Fruit fly (Drosophila melanogaster) whole organism, embryonic: Measurements from ENCODE around the gene CG12106.

Experiments
- Abd-B ChIP-seq: fragments of 200-800 bp; sonication (Bioruptor generic); optimal IDR thresholded peaks from 2 replicates; lab custom pipeline; 2018; ENCODE audit warnings: missing biosample characterization, mild to moderate bottlenecking, missing genetic modification characterization, moderate library complexity
- Bteb2 ChIP-seq: fragments of 200-800 bp; sonication (Bioruptor generic); optimal IDR thresholded peaks from 2 replicates; lab custom pipeline; 2016; ENCODE audit warnings: missing biosample characterization, missing genetic modification characterization
- CG1024 ChIP-seq: fragments of 200-800 bp; sonication (Bioruptor generic); IDR thresholded peaks from 2 replicates; pipeline ENCODE4 v1.3.6; 2022; ENCODE audit warnings: missing biosample characterization, missing genetic modification characterization
- CG11093 ChIP-seq: fragments of 200-800 bp; sonication (Bioruptor generic); IDR thresholded peaks from 3 replicates; pipeline ENCODE4 v1.3.6; 2022; ENCODE audit warnings: missing biosample characterization, missing genetic modification characterization
- CG11696 ChIP-seq: fragments of 200-800 bp; sonication (Bioruptor generic); IDR thresholded peaks from 2 replicates; pipeline ENCODE4 v1.3.6; 2022; ENCODE audit warnings: missing biosample characterization, missing genetic modification characterization
- CG14710 ChIP-seq: fragments of 200-800 bp; sonication (Bioruptor generic); optimal IDR thresholded peaks from 3 replicates; lab custom pipeline; 2019; ENCODE audit warnings: missing biosample characterization, mild to moderate bottlenecking, missing genetic modification characterization, moderate library complexity
- CG15269 ChIP-seq: fragments of 200-800 bp; sonication (Bioruptor generic); optimal IDR thresholded peaks from 2 replicates; lab custom pipeline; 2018; ENCODE audit warnings: missing biosample characterization, mild to moderate bottlenecking, missing genetic modification characterization, moderate library complexity
- CG1602 ChIP-seq: fragments of 200-800 bp; sonication (Bioruptor generic); optimal IDR thresholded peaks from 3 replicates; lab custom pipeline; 2016; ENCODE audit warnings: missing biosample characterization, missing genetic modification characterization
- CG1603 ChIP-seq: fragments of 200-800 bp; sonication (Bioruptor generic); optimal IDR thresholded peaks from 2 replicates; lab custom pipeline; 2019; ENCODE audit warnings: missing biosample characterization, mild to moderate bottlenecking, missing genetic modification characterization, moderate library complexity
- CG16813 ChIP-seq: fragments of 200-800 bp; sonication (Bioruptor generic); IDR thresholded peaks from 3 replicates; pipeline ENCODE4 v1.3.6; 2022; ENCODE audit warnings: missing biosample characterization, missing genetic modification characterization; ENCODE audit not compliant: partially characterized antibody
- CG17328 ChIP-seq: fragments of 200-800 bp; sonication (Bioruptor generic); IDR thresholded peaks from 2 replicates; pipeline ENCODE4 v1.3.6; 2022; ENCODE audit warnings: missing biosample characterization, missing genetic modification characterization
- CG1792 ChIP-seq: fragments of 200-800 bp; sonication (Bioruptor generic); optimal IDR thresholded peaks from 2 replicates; lab custom pipeline; 2016; ENCODE audit warnings: missing biosample characterization, missing genetic modification characterization
- CG1832 ChIP-seq: fragments of 200-800 bp; sonication (Bioruptor generic); optimal IDR thresholded peaks from 2 replicates; lab custom pipeline; 2017; ENCODE audit warnings: missing biosample characterization, mild to moderate bottlenecking, missing genetic modification characterization, inconsistent platforms
- CG2199 ChIP-seq: fragments of 200-800 bp; sonication (Bioruptor generic); IDR thresholded peaks from 3 replicates; pipeline ENCODE4 v1.3.6; 2022; ENCODE audit warnings: missing biosample characterization, missing genetic modification characterization
- CG2678 ChIP-seq: fragments of 200-800 bp; sonication (Bioruptor generic); optimal IDR thresholded peaks from 3 replicates; lab custom pipeline; 2019; ENCODE audit warnings: missing biosample characterization, mild to moderate bottlenecking, missing genetic modification characterization, moderate library complexity
- CG31365 ChIP-seq: fragments of 200-800 bp; sonication (Bioruptor generic); optimal IDR thresholded peaks from 2 replicates; lab custom pipeline; 2018; ENCODE audit warnings: missing biosample characterization, mild to moderate bottlenecking, missing genetic modification characterization
- CG33213 ChIP-seq: fragments of 200-800 bp; sonication (Bioruptor generic); optimal IDR thresholded peaks from 3 replicates; lab custom pipeline; 2016; ENCODE audit warnings: missing biosample characterization, missing genetic modification characterization
- CG33557 ChIP-seq: fragments of 200-800 bp; sonication (Bioruptor generic); optimal IDR thresholded peaks from 2 replicates; lab custom pipeline; 2019; ENCODE audit warnings: missing biosample characterization, mild to moderate bottlenecking, missing genetic modification characterization, moderate library complexity
- CG34376 ChIP-seq: fragments of 200-800 bp; sonication (Bioruptor generic); optimal IDR thresholded peaks from 2 replicates; lab custom pipeline; 2018; ENCODE audit warnings: missing biosample characterization, mild to moderate bottlenecking, missing genetic modification characterization
- CG3726 ChIP-seq: fragments of 200-800 bp; sonication (Bioruptor generic); IDR thresholded peaks from 3 replicates; pipeline ENCODE4, ENCODE4 v1.3.6; 2022; ENCODE audit warnings: missing biosample characterization, missing genetic modification characterization
- CG4360 ChIP-seq: fragments of 200-800 bp; sonication (Bioruptor generic); IDR thresholded peaks from 2 replicates; pipeline ENCODE4 v1.3.6; 2022; ENCODE audit warnings: missing biosample characterization, missing genetic modification characterization
- CG6654 ChIP-seq: fragments of 200-800 bp; sonication (Bioruptor generic); optimal IDR thresholded peaks from 2 replicates; lab custom pipeline; 2017; ENCODE audit warnings: missing biosample characterization, mild to moderate bottlenecking, missing genetic modification characterization
- Drgx ChIP-seq: fragments of 200-800 bp; sonication (Bioruptor generic); IDR thresholded peaks from 2 replicates; pipeline ENCODE4 v1.3.6; 2022; ENCODE audit warnings: missing biosample characterization, missing genetic modification characterization
- ERR ChIP-seq: fragments of 200-800 bp; sonication (Bioruptor generic); optimal IDR thresholded peaks from 2 replicates; lab custom pipeline; 2016; ENCODE audit warnings: missing biosample characterization, missing genetic modification characterization
- Fer3 ChIP-seq: fragments of 200-800 bp; sonication (Bioruptor generic); optimal IDR thresholded peaks from 2 replicates; lab custom pipeline; 2018; ENCODE audit warnings: missing biosample characterization, mild to moderate bottlenecking, missing genetic modification characterization, moderate library complexity
- GATAe ChIP-seq: fragments of 200-800 bp; sonication (Bioruptor generic); conservative IDR thresholded peaks from 2 replicates; pipeline ENCODE4 v1.3.6; 2022; ENCODE audit warnings: missing biosample characterization, missing genetic modification characterization
- HmgD ChIP-seq: fragments of 200-800 bp; sonication (Bioruptor generic); optimal IDR thresholded peaks from 3 replicates; lab custom pipeline; 2016; ENCODE audit warnings: missing biosample characterization, missing genetic modification characterization
- Hr3 ChIP-seq: fragments of 200-800 bp; sonication (Bioruptor generic); optimal IDR thresholded peaks from 3 replicates; lab custom pipeline; 2016; ENCODE audit warnings: missing biosample characterization, missing genetic modification characterization
- Hr78 ChIP-seq, 2 experiments: fragments of 200-800 bp in 1 of 2; fragments of >200 bp in 1 of 2; sonication (Bioruptor generic) in 1 of 2; optimal IDR thresholded peaks; 2 replicates each; lab custom pipeline; 2017 to 2019; ENCODE audit warnings: missing biosample characterization in 2 of 2, missing genetic modification characterization in 2 of 2, mild to moderate bottlenecking in 1 of 2, moderate library complexity in 1 of 2
- Jarid2 ChIP-seq: fragments of 200-800 bp; sonication (Bioruptor generic); optimal IDR thresholded peaks from 3 replicates; lab custom pipeline; 2017; ENCODE audit warnings: mild to moderate bottlenecking, missing biosample characterization, missing genetic modification reagents, missing genetic modification characterization
- NC2β ChIP-seq: fragments of 200-800 bp; sonication (Bioruptor generic); optimal IDR thresholded peaks from 2 replicates; lab custom pipeline; 2016; ENCODE audit warnings: missing biosample characterization, missing genetic modification characterization
- NfI ChIP-seq: fragments of 200-800 bp; sonication (Bioruptor generic); optimal IDR thresholded peaks from 3 replicates; lab custom pipeline; 2018; ENCODE audit warnings: missing biosample characterization, mild to moderate bottlenecking, missing genetic modification characterization, moderate library complexity
- Sin3A ChIP-seq: fragments of >200 bp; optimal IDR thresholded peaks from 2 replicates; lab custom pipeline; 2018
- Tbp ChIP-seq: fragments of >200 bp; optimal IDR thresholded peaks from 2 replicates; lab custom pipeline; 2018; ENCODE audit warnings: missing biosample characterization, missing genetic modification characterization
- ac ChIP-seq: fragments of 200-800 bp; sonication (Bioruptor generic); optimal IDR thresholded peaks from 3 replicates; lab custom pipeline; 2017; ENCODE audit warnings: missing biosample characterization, mild to moderate bottlenecking, missing genetic modification characterization
- ap ChIP-seq: fragments of 200-800 bp; sonication (Bioruptor generic); IDR thresholded peaks from 2 replicates; pipeline ENCODE4 v1.3.6; 2022; ENCODE audit warnings: missing biosample characterization, missing genetic modification characterization
- chinmo ChIP-seq: fragments of 200-800 bp; sonication (Bioruptor generic); IDR thresholded peaks from 4 replicates; pipeline ENCODE4 v1.3.6; 2022; ENCODE audit warnings: missing biosample characterization, missing genetic modification characterization; ENCODE audit not compliant: partially characterized antibody
- ci ChIP-seq: fragments of 200-800 bp; sonication (Bioruptor generic); IDR thresholded peaks from 3 replicates; pipeline ENCODE4 v1.3.6; 2022; ENCODE audit warnings: missing biosample characterization, missing genetic modification characterization
- dati ChIP-seq: fragments of 200-800 bp; sonication (Bioruptor generic); IDR thresholded peaks from 2 replicates; pipeline ENCODE4 v1.3.6; 2022; ENCODE audit warnings: missing biosample characterization, missing genetic modification characterization
- emc ChIP-seq: fragments of 200-800 bp; sonication (Bioruptor generic); optimal IDR thresholded peaks from 2 replicates; lab custom pipeline; 2016; ENCODE audit warnings: missing biosample characterization, missing genetic modification characterization
- gt ChIP-seq: fragments of 200-800 bp; sonication (Bioruptor generic); IDR thresholded peaks from 2 replicates; pipeline ENCODE4 v1.3.6; 2022; ENCODE audit warnings: missing biosample characterization, missing genetic modification characterization
- insv ChIP-seq, 2 experiments: fragments of 200-800 bp; sonication (Bioruptor generic); optimal IDR thresholded peaks; 3 replicates each; lab custom pipeline; 2016 to 2018; ENCODE audit warnings: missing biosample characterization in 2 of 2, missing genetic modification characterization in 2 of 2
- jing ChIP-seq: fragments of 200-800 bp; sonication (Bioruptor generic); optimal IDR thresholded peaks from 2 replicates; lab custom pipeline; 2018; ENCODE audit warnings: missing biosample characterization, mild to moderate bottlenecking, missing genetic modification characterization
- kay ChIP-seq: fragments of 200-800 bp; sonication (Bioruptor generic); optimal IDR thresholded peaks from 2 replicates; lab custom pipeline; 2016; ENCODE audit warnings: missing biosample characterization, missing genetic modification characterization
- p53 ChIP-seq: fragments of 200-800 bp; sonication (Bioruptor generic); optimal IDR thresholded peaks from 2 replicates; lab custom pipeline; 2016; ENCODE audit warnings: missing biosample characterization, missing genetic modification characterization
- pita ChIP-seq: fragments of 200-800 bp; sonication (Bioruptor generic); optimal IDR thresholded peaks from 2 replicates; lab custom pipeline; 2017; ENCODE audit warnings: missing biosample characterization, mild to moderate bottlenecking, missing genetic modification characterization
- sc ChIP-seq, 3 experiments: fragments of >200 bp in 2 of 3; fragments of 200-800 bp in 1 of 3; sonication (Bioruptor generic) in 1 of 3; optimal IDR thresholded peaks; 2 replicates in 2 of 3; 3 replicates in 1 of 3; lab custom pipeline; 2017; ENCODE audit warnings: mild to moderate bottlenecking in 1 of 3, missing biosample characterization in 1 of 3, missing genetic modification characterization in 1 of 3, missing genetic modification reagents in 1 of 3
- so ChIP-seq: fragments of 200-800 bp; sonication (Bioruptor generic); IDR thresholded peaks from 3 replicates; pipeline ENCODE4 v1.3.6; 2022; ENCODE audit warnings: missing biosample characterization, missing genetic modification characterization
- ssp ChIP-seq: fragments of 200-800 bp; sonication (Bioruptor generic); IDR thresholded peaks from 2 replicates; pipeline ENCODE4 v1.3.6; 2022; ENCODE audit warnings: missing biosample characterization, missing genetic modification characterization
- unpg ChIP-seq: fragments of 200-800 bp; sonication (Bioruptor generic); optimal IDR thresholded peaks from 3 replicates; lab custom pipeline; 2018; ENCODE audit warnings: missing biosample characterization, mild to moderate bottlenecking, missing genetic modification characterization, moderate library complexity
- yki ChIP-seq: fragments of >200 bp; optimal IDR thresholded peaks from 3 replicates; lab custom pipeline; 2018
- zen2 ChIP-seq: fragments of 200-800 bp; sonication (Bioruptor generic); IDR thresholded peaks from 3 replicates; pipeline ENCODE4 v1.3.6; 2022; ENCODE audit warnings: missing biosample characterization, missing genetic modification characterization; ENCODE audit not compliant: partially characterized antibody

Gene CG12106

DNA sequence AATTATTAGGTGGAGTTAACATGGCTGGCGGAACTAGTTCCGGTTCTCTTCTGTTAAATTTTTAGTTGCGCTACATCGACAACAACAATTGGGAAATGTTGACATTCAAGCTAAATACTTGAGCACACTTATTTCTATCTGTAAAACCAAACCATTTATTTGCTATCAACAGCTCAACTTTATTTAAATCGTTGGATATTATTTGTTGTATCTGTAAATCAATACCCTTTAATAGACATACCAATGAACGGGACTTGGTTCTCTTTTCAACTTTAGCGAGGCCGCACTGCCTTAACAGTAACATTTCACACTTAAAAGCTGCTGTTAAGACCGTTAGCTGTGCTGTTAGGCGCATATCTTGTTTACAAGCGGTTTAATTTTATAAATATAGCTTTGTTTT, at the start of gene CG12106 (continued):
- TF ChIP-seq CG2678 (tag; lab: Kevin White, UChicago) = peak; percentile 65
- no peak for TF ChIP-seq Sin3A
- TF ChIP-seq dati (GFP tag; lab: Robert Waterston, UW) = no peak
- no peak for TF ChIP-seq insv (GFP tag; optimal IDR thresholded peaks at IDR 0.05; lab: Kevin White, UChicago)
- no peak for TF ChIP-seq pita (GFP tag; lab: Kevin White, UChicago)
- peak; percentile 30 for TF ChIP-seq CG14710 (tag; lab: Kevin White, UChicago)
- TF ChIP-seq CG31365 = no peak
- peak; percentile 31 for TF ChIP-seq CG33557 (GFP tag; lab: Kevin White, UChicago)
- no peak for TF ChIP-seq gt (GFP tag; lab: Robert Waterston, UW)
- peak; percentile 25 for TF ChIP-seq CG34376 (GFP tag; lab: Kevin White, UChicago)
- TF ChIP-seq jing (GFP tag; lab: Kevin White, UChicago) = peak; percentile 14
- no peak for TF ChIP-seq ap (GFP tag; lab: Robert Waterston, UW)
- TF ChIP-seq GATAe = no peak
- peak; percentile 30 for TF ChIP-seq NC2β (GFP tag; lab: Kevin White, UChicago)
- no peak for TF ChIP-seq ssp (GFP tag; lab: Robert Waterston, UW)
- no peak for TF ChIP-seq CG6654 (GFP tag; lab: Kevin White, UChicago)
- peak; percentile 23 for TF ChIP-seq Abd-B (GFP tag; lab: Kevin White, UChicago)
- TF ChIP-seq CG1602 = peak; percentile 26
- TF ChIP-seq kay (GFP tag; lab: Kevin White, UChicago) = no peak
- TF ChIP-seq Jarid2 = no peak
- no peak for TF ChIP-seq CG11093 (GFP tag; lab: Robert Waterston, UW)
- TF ChIP-seq zen2 (GFP tag; lab: Robert Waterston, UW) = no peak
- peak; percentile 59 for TF ChIP-seq unpg
- peak; percentile 4 for TF ChIP-seq Hr3 (GFP tag; lab: Kevin White, UChicago)
- TF ChIP-seq p53 = no peak
- no peak for TF ChIP-seq CG17328
- TF ChIP-seq ac (GFP tag; lab: Kevin White, UChicago) = no peak
- TF ChIP-seq CG16813 (GFP tag; lab: Robert Waterston, UW) = no peak
- no peak for TF ChIP-seq CG33213
- TF ChIP-seq Bteb2 (GFP tag; lab: Kevin White, UChicago) = no peak
- TF ChIP-seq ERR (GFP tag; lab: Kevin White, UChicago) = no peak
- TF ChIP-seq emc = no peak
- TF ChIP-seq CG3726 (GFP tag; lab: Robert Waterston, UW) = no peak
- no peak; the same call in 1 of the 2 replicates for TF ChIP-seq Drgx
- TF ChIP-seq Tbp (GFP tag; lab: Kevin White, UChicago) = no peak
- peak; percentile 65 for TF ChIP-seq CG15269
- TF ChIP-seq NfI (GFP tag; lab: Kevin White, UChicago) = peak; percentile 63
- TF ChIP-seq sc (optimal IDR thresholded peaks at IDR 0.05; lab: Kevin White, UChicago) = no peak
- TF ChIP-seq sc (GFP tag; optimal IDR thresholded peaks at IDR 0.05; lab: Kevin White, UChicago) = no peak
- TF ChIP-seq Fer3 (tag; lab: Kevin White, UChicago) = peak; percentile 62
- TF ChIP-seq CG1603 = peak; percentile 67
- TF ChIP-seq chinmo (GFP tag; lab: Robert Waterston, UW) = no peak
- TF ChIP-seq CG1024 (GFP tag; lab: Robert Waterston, UW) = no peak
- no peak for TF ChIP-seq CG2199 (GFP tag; lab: Robert Waterston, UW)
- TF ChIP-seq CG11696 (GFP tag; lab: Robert Waterston, UW) = no peak
- no peak for TF ChIP-seq CG1832 (GFP tag; lab: Kevin White, UChicago)
- no peak for TF ChIP-seq CG1792 (GFP tag; lab: Kevin White, UChicago)
- no peak for TF ChIP-seq yki (lab: Kevin White, UChicago)
- peak; percentile 62; the same call in 1 of the 2 replicates for TF ChIP-seq CG4360 (GFP tag; lab: Robert Waterston, UW)
- TF ChIP-seq so (GFP tag; lab: Robert Waterston, UW) = no peak
- TF ChIP-seq ci = no peak
- no peak for TF ChIP-seq Hr78 (GFP tag; optimal IDR thresholded peaks at IDR 0.05; lab: Kevin White, UChicago)
- TF ChIP-seq HmgD (GFP tag; lab: Kevin White, UChicago) = no peak
